Worm (Caenorhabditis elegans) whole organism, L4/young adult: ENCODE results near the gene arv-1.

Experiments
- dao-5 ChIP-seq: sonication (generic microtip); optimal IDR thresholded peaks from 2 replicates; lab custom pipeline; 2016; ENCODE audit warnings: missing genotype, missing genetic modification characterization, moderate library complexity, missing compliant biosample characterization
- him-1 ChIP-seq: sonication (generic microtip); optimal IDR thresholded peaks from 2 replicates; lab custom pipeline; 2016; ENCODE audit warnings: missing genotype, missing genetic modification reagents, missing genetic modification characterization, missing compliant biosample characterization

DNA sequence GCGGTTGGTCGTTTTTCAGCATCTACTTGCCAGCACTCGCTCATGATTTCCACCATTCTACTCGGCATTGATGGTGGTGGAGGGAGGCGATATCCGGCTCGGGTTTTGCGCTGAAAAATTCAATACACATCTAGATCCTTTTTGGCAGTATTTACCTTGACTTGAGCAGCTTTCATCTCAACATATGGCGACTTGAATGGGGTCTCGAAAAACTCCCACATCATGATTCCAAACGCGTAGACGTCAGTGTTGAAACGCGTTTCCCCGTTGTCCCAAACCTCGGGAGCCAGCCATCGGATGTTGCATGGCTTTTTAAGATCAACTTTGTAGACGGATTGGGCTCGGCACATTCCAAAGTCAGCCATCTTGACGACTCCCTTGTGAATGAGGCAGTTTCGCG, 2.1 kb downstream of the arv-1 start:
- TF ChIP-seq dao-5 (tag; lab: Kevin White, UChicago) (no peak), him-1 (no peak)
